Fruit fly (Drosophila melanogaster) whole organism, prepupa: ENCODE results near the gene CG3434.

ENCODE experiments used
- Blimp-1 ChIP-seq: fragments of 200-800 bp; sonication (Bioruptor generic); optimal IDR thresholded peaks from 3 replicates; lab custom pipeline; 2017; ENCODE audit warnings: missing biosample characterization, missing genetic modification characterization, mild to moderate bottlenecking, moderate library complexity, missing genetic modification reagents
- CG11902 ChIP-seq: fragments of 200-800 bp; sonication (Bioruptor generic); optimal IDR thresholded peaks from 3 replicates; lab custom pipeline; 2016; ENCODE audit warnings: missing biosample characterization, missing genetic modification characterization
- Gug ChIP-seq: fragments of 200-800 bp; sonication (Bioruptor generic); IDR thresholded peaks from 2 replicates; pipeline ENCODE4 v1.3.6; 2022; ENCODE audit warnings: missing biosample characterization, missing genetic modification characterization
- Hr39 ChIP-seq: fragments of 200-800 bp; sonication (Bioruptor generic); optimal IDR thresholded peaks from 2 replicates; lab custom pipeline; 2016; ENCODE audit warnings: missing biosample characterization, missing genetic modification characterization
- acj6 ChIP-seq: fragments of 200-800 bp; sonication (Bioruptor generic); optimal IDR thresholded peaks from 3 replicates; lab custom pipeline; 2016; ENCODE audit warnings: missing biosample characterization, missing genetic modification characterization
- cyc ChIP-seq: fragments of 200-800 bp; sonication (Bioruptor generic); optimal IDR thresholded peaks from 3 replicates; lab custom pipeline; 2016; ENCODE audit warnings: missing biosample characterization, missing genetic modification characterization

- TF ChIP-seq Blimp-1 (GFP tag; lab: Kevin White, UChicago) (no peak), Hr39 (GFP tag; lab: Kevin White, UChicago) (no peak), cyc (GFP tag; lab: Kevin White, UChicago) (no peak), CG11902 (GFP tag; lab: Kevin White, UChicago) (no peak), Gug (GFP tag; lab: Robert Waterston, UW) (no peak), acj6 (no peak)
Measured at dm6 chr3L:9506421-9506820, 45.8 kb upstream of the CG3434 start.
